Worm (Caenorhabditis elegans): ENCODE measurements around the gene lntl-1.

DNA sequence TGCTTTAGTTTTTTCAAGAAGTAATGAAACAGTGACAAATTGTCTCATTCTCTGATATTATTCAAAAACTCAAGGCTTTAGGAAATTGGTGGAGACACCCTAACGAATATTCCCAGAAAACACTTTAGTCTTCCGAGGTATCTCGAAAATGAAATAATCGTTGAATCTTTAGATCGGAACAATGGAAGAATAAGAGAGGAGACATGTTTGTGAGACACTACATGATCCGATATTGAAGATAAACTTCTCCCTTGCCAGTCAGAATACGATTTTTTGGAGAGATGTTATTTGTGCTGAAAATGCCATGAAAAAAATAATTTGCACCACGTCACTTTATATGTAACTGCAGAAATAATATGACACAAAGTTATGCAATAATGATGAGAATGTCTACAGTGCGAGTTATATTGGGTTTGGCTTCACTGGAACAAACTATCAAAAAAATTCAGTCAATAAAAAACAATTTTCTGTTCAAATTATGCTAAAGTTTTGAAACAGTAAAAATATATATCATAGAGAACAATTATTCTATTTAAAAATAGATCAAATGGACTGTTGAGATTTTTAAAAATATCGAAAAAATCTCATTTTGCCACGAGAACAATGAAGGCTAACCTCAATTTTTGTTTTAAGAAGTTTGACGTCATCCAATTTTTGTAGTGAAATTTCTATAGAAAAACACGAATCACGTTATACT, 45.5 kb downstream of the lntl-1 start:
- TF ChIP-seq unc-86 (tag; optimal IDR thresholded peaks at IDR 0.05) (no peak), gmeb-2 (tag; optimal IDR thresholded peaks at IDR 0.05) (no peak), dmd-4 (tag; optimal IDR thresholded peaks at IDR 0.05; ENCODE audit: borderline replicate concordance) (no peak), tbx-2 (tag; optimal IDR thresholded peaks at IDR 0.05) (no peak), pag-3 (tag; optimal IDR thresholded peaks at IDR 0.05; ENCODE audit: borderline replicate concordance) (no peak), hlh-13 (GFP tag; optimal IDR thresholded peaks at IDR 0.05) (no peak), fkh-10 (GFP tag; optimal IDR thresholded peaks at IDR 0.05) (no peak), ama-1 (optimal IDR thresholded peaks at IDR 0.05) (no peak), rnt-1 (tag; optimal IDR thresholded peaks at IDR 0.05) (no peak)
